Fruit fly (Drosophila melanogaster) whole organism, embryonic: ENCODE results near the gene CG33235.

Experiments used
- CG10147 ChIP-seq: fragments of 200-800 bp; sonication (Bioruptor generic); optimal IDR thresholded peaks from 2 replicates; lab custom pipeline; 2019; ENCODE audit warnings: missing biosample characterization, mild to moderate bottlenecking, missing genetic modification characterization, moderate library complexity
- CG1024 ChIP-seq: fragments of 200-800 bp; sonication (Bioruptor generic); IDR thresholded peaks from 2 replicates; pipeline ENCODE4 v1.3.6; 2022; ENCODE audit warnings: missing biosample characterization, missing genetic modification characterization
- CG10267 ChIP-seq: fragments of 200-800 bp; sonication (Bioruptor generic); optimal IDR thresholded peaks from 2 replicates; lab custom pipeline; 2018; ENCODE audit warnings: missing biosample characterization, mild to moderate bottlenecking, missing genetic modification characterization, moderate library complexity
- CG10654 ChIP-seq: fragments of 200-800 bp; sonication (Bioruptor generic); optimal IDR thresholded peaks from 2 replicates; lab custom pipeline; 2016; ENCODE audit warnings: missing biosample characterization, missing genetic modification characterization
- CG10979 ChIP-seq: fragments of 200-800 bp; sonication (Bioruptor generic); optimal IDR thresholded peaks from 2 replicates; lab custom pipeline; 2018; ENCODE audit warnings: missing biosample characterization, mild to moderate bottlenecking, missing genetic modification characterization, moderate library complexity
- CG11085 ChIP-seq: fragments of 200-800 bp; sonication (Bioruptor generic); IDR thresholded peaks from 2 replicates; pipeline ENCODE4 v1.3.6; 2022; ENCODE audit warnings: missing biosample characterization, missing genetic modification characterization
- CG11504 ChIP-seq: fragments of 200-800 bp; sonication (Bioruptor generic); optimal IDR thresholded peaks from 3 replicates; lab custom pipeline; 2019; ENCODE audit warnings: missing biosample characterization, mild to moderate bottlenecking, missing genetic modification characterization, moderate library complexity
- CG1603 ChIP-seq: fragments of 200-800 bp; sonication (Bioruptor generic); optimal IDR thresholded peaks from 2 replicates; lab custom pipeline; 2019; ENCODE audit warnings: missing biosample characterization, mild to moderate bottlenecking, missing genetic modification characterization, moderate library complexity
- CG17186 ChIP-seq: fragments of 200-800 bp; sonication (Bioruptor generic); optimal IDR thresholded peaks from 3 replicates; lab custom pipeline; 2017; ENCODE audit warnings: missing biosample characterization, missing genetic modification reagents, missing genetic modification characterization
- CG17361 ChIP-seq: fragments of 200-800 bp; sonication (Bioruptor generic); IDR thresholded peaks from 3 replicates; pipeline ENCODE4 v1.3.6; 2022; ENCODE audit warnings: missing biosample characterization, missing genetic modification characterization
- CG17568 ChIP-seq: fragments of 200-800 bp; sonication (Bioruptor generic); optimal IDR thresholded peaks from 2 replicates; lab custom pipeline; 2018; ENCODE audit warnings: missing biosample characterization, mild to moderate bottlenecking, missing genetic modification characterization, moderate library complexity
- CG18599 ChIP-seq: fragments of 200-800 bp; sonication (Bioruptor generic); optimal IDR thresholded peaks from 3 replicates; lab custom pipeline; 2017; ENCODE audit warnings: missing biosample characterization, missing genetic modification characterization, mild to moderate bottlenecking, moderate library complexity, missing genetic modification reagents
- CG2199 ChIP-seq: fragments of 200-800 bp; sonication (Bioruptor generic); IDR thresholded peaks from 3 replicates; pipeline ENCODE4 v1.3.6; 2022; ENCODE audit warnings: missing biosample characterization, missing genetic modification characterization
- CG3281 ChIP-seq: fragments of 200-800 bp; sonication (Bioruptor generic); optimal IDR thresholded peaks from 3 replicates; lab custom pipeline; 2017; ENCODE audit warnings: missing biosample characterization, mild to moderate bottlenecking, missing genetic modification characterization
- CG9932 ChIP-seq: fragments of 200-800 bp; sonication (Bioruptor generic); IDR thresholded peaks from 2 replicates; pipeline ENCODE4 v1.3.6; 2022; ENCODE audit warnings: missing biosample characterization, missing genetic modification characterization
- Dad ChIP-seq: fragments of 200-800 bp; sonication (Bioruptor generic); optimal IDR thresholded peaks from 3 replicates; lab custom pipeline; 2016; ENCODE audit warnings: missing biosample characterization, missing genetic modification characterization
- E2f2 ChIP-seq: fragments of 200-800 bp; sonication (Bioruptor generic); IDR thresholded peaks from 2 replicates; pipeline ENCODE4 v1.3.6; 2022; ENCODE audit warnings: missing biosample characterization, missing genetic modification characterization
- HLHmδ ChIP-seq: fragments of 200-800 bp; sonication (Bioruptor generic); optimal IDR thresholded peaks from 2 replicates; lab custom pipeline; 2018; ENCODE audit warnings: missing biosample characterization, mild to moderate bottlenecking, missing genetic modification characterization, moderate library complexity
- HmgZ ChIP-seq: fragments of 200-800 bp; sonication (Bioruptor generic); optimal IDR thresholded peaks from 2 replicates; lab custom pipeline; 2018; ENCODE audit warnings: missing biosample characterization, mild to moderate bottlenecking, missing genetic modification characterization
- Hr51 ChIP-seq, 2 experiments: fragments of 200-800 bp; sonication (Bioruptor generic); optimal IDR thresholded peaks; 2 replicates in 1 of 2; 3 replicates in 1 of 2; lab custom pipeline; 2016 to 2018; ENCODE audit warnings: missing biosample characterization in 2 of 2, missing genetic modification characterization in 2 of 2, mild to moderate bottlenecking in 1 of 2, moderate library complexity in 1 of 2
- Max ChIP-seq: fragments of 200-800 bp; sonication (Bioruptor generic); optimal IDR thresholded peaks from 2 replicates; lab custom pipeline; 2016; ENCODE audit warnings: missing biosample characterization, mild to moderate bottlenecking, missing genetic modification characterization
- Nf-YA ChIP-seq: fragments of 200-800 bp; sonication (Bioruptor generic); IDR thresholded peaks from 2 replicates; pipeline ENCODE4 v1.3.6; 2022; ENCODE audit warnings: missing biosample characterization, missing genetic modification characterization
- Oaz ChIP-seq: fragments of 200-800 bp; sonication (Bioruptor generic); IDR thresholded peaks from 2 replicates; pipeline ENCODE4 v1.3.6; 2022; ENCODE audit warnings: missing biosample characterization, missing genetic modification characterization
- Oli ChIP-seq: fragments of 200-800 bp; sonication (Bioruptor generic); optimal IDR thresholded peaks from 2 replicates; lab custom pipeline; 2018; ENCODE audit warnings: missing biosample characterization, mild to moderate bottlenecking, missing genetic modification characterization, moderate library complexity
- Scr ChIP-seq: fragments of 200-800 bp; sonication (Bioruptor generic); IDR thresholded peaks from 2 replicates; pipeline ENCODE4 v1.3.6; 2022; ENCODE audit warnings: missing biosample characterization, missing genetic modification characterization; ENCODE audit not compliant: partially characterized antibody
- Usf ChIP-seq: fragments of 200-800 bp; sonication (Bioruptor generic); optimal IDR thresholded peaks from 2 replicates; lab custom pipeline; 2017; ENCODE audit warnings: missing genotype, missing biosample characterization, missing genetic modification characterization
- Vsx1 ChIP-seq: fragments of 200-800 bp; sonication (Bioruptor generic); optimal IDR thresholded peaks from 2 replicates; lab custom pipeline; 2017; ENCODE audit warnings: missing biosample characterization, mild to moderate bottlenecking, missing genetic modification characterization, missing genetic modification reagents
- ab ChIP-seq: fragments of 200-800 bp; sonication (Bioruptor generic); optimal IDR thresholded peaks from 2 replicates; lab custom pipeline; 2016; ENCODE audit warnings: missing biosample characterization, missing genetic modification characterization
- ato ChIP-seq: fragments of 200-800 bp; sonication (Bioruptor generic); IDR thresholded peaks from 2 replicates; pipeline ENCODE4 v1.3.6; 2022; ENCODE audit warnings: missing biosample characterization, missing genetic modification characterization; ENCODE audit not compliant: partially characterized antibody
- cas ChIP-seq: fragments of 200-800 bp; sonication (Bioruptor generic); IDR thresholded peaks from 2 replicates; pipeline ENCODE4 v1.3.6; 2022; ENCODE audit warnings: missing biosample characterization, missing genetic modification characterization
- cg ChIP-seq: fragments of 200-800 bp; sonication (Bioruptor generic); optimal IDR thresholded peaks from 3 replicates; lab custom pipeline; 2019; ENCODE audit warnings: missing biosample characterization, mild to moderate bottlenecking, missing genetic modification characterization, moderate library complexity
- crp ChIP-seq, 2 experiments: fragments of 200-800 bp; sonication (Bioruptor generic); optimal IDR thresholded peaks; 2 replicates in 1 of 2; 3 replicates in 1 of 2; lab custom pipeline; 2017; ENCODE audit warnings: missing biosample characterization in 2 of 2, missing genetic modification characterization in 2 of 2, mild to moderate bottlenecking in 1 of 2, moderate library complexity in 1 of 2
- cwo ChIP-seq: fragments of 200-800 bp; sonication (Bioruptor generic); optimal IDR thresholded peaks from 3 replicates; lab custom pipeline; 2017; ENCODE audit warnings: missing biosample characterization, missing genetic modification characterization, mild to moderate bottlenecking, moderate library complexity, missing genetic modification reagents
- dan ChIP-seq: fragments of 200-800 bp; sonication (Bioruptor generic); IDR thresholded peaks from 2 replicates; pipeline ENCODE4 v1.3.6; 2022; ENCODE audit warnings: missing biosample characterization, missing genetic modification characterization
- dmrt99B ChIP-seq: fragments of 200-800 bp; sonication (Bioruptor generic); optimal IDR thresholded peaks from 2 replicates; lab custom pipeline; 2018; ENCODE audit warnings: missing biosample characterization, mild to moderate bottlenecking, missing genetic modification characterization, moderate library complexity
- dysf ChIP-seq: fragments of 200-800 bp; sonication (Bioruptor generic); IDR thresholded peaks from 3 replicates; pipeline ENCODE4 v1.3.6; 2022; ENCODE audit warnings: missing biosample characterization, missing genetic modification characterization
- exex ChIP-seq: fragments of 200-800 bp; sonication (Bioruptor generic); optimal IDR thresholded peaks from 4 replicates; lab custom pipeline; 2018; ENCODE audit warnings: missing biosample characterization, mild to moderate bottlenecking, missing genetic modification characterization, moderate library complexity
- fd102C ChIP-seq: fragments of 200-800 bp; sonication (Bioruptor generic); optimal IDR thresholded peaks from 2 replicates; lab custom pipeline; 2018; ENCODE audit warnings: missing biosample characterization, mild to moderate bottlenecking, missing genetic modification characterization, moderate library complexity
- fd96Cb ChIP-seq: fragments of 200-800 bp; sonication (Bioruptor generic); optimal IDR thresholded peaks from 2 replicates; lab custom pipeline; 2018; ENCODE audit warnings: missing biosample characterization, mild to moderate bottlenecking, missing genetic modification characterization, moderate library complexity
- gem ChIP-seq: fragments of 200-800 bp; sonication (Bioruptor generic); optimal IDR thresholded peaks from 2 replicates; lab custom pipeline; 2019; ENCODE audit warnings: missing biosample characterization, mild to moderate bottlenecking, missing genetic modification characterization, moderate library complexity
- hbn ChIP-seq: fragments of 200-800 bp; sonication (Bioruptor generic); IDR thresholded peaks from 2 replicates; pipeline ENCODE4 v1.3.6; 2022; ENCODE audit warnings: missing biosample characterization, missing genetic modification characterization; ENCODE audit not compliant: partially characterized antibody
- ind ChIP-seq: fragments of 200-800 bp; sonication (Bioruptor generic); optimal IDR thresholded peaks from 3 replicates; lab custom pipeline; 2016; ENCODE audit warnings: missing biosample characterization, missing genetic modification characterization
- lmd ChIP-seq: fragments of 200-800 bp; sonication (Bioruptor generic); IDR thresholded peaks from 2 replicates; pipeline ENCODE4 v1.3.6; 2022; ENCODE audit warnings: missing biosample characterization, missing genetic modification characterization
- pnt ChIP-seq: fragments of 200-800 bp; sonication (Bioruptor generic); optimal IDR thresholded peaks from 3 replicates; lab custom pipeline; 2016; ENCODE audit warnings: missing biosample characterization, missing genetic modification characterization
- prd ChIP-seq, 3 experiments: fragments of >200 bp in 2 of 3; fragments of 200-800 bp in 1 of 3; sonication (Bioruptor generic) in 1 of 3; optimal IDR thresholded peaks in 2 of 3; IDR thresholded peaks in 1 of 3; 2 replicates in 2 of 3; 3 replicates in 1 of 3; pipeline versions ENCODE4 v1.3.6 to Lab custom; 2017 to 2022; ENCODE audit warnings: missing biosample characterization in 1 of 3, missing genetic modification characterization in 1 of 3
- pum ChIP-seq: fragments of 200-800 bp; sonication (Bioruptor generic); optimal IDR thresholded peaks from 2 replicates; lab custom pipeline; 2016; ENCODE audit warnings: missing biosample characterization, missing genetic modification characterization
- repo ChIP-seq: fragments of 200-800 bp; sonication (Bioruptor generic); optimal IDR thresholded peaks from 2 replicates; lab custom pipeline; 2016; ENCODE audit warnings: missing biosample characterization, missing genetic modification characterization
- tio ChIP-seq: fragments of 200-800 bp; sonication (Bioruptor generic); optimal IDR thresholded peaks from 2 replicates; lab custom pipeline; 2017; ENCODE audit warnings: missing biosample characterization, missing genetic modification characterization, inconsistent platforms
- tup ChIP-seq: fragments of 200-800 bp; sonication (Bioruptor generic); optimal IDR thresholded peaks from 2 replicates; lab custom pipeline; 2016; ENCODE audit warnings: missing biosample characterization, mild to moderate bottlenecking, missing genetic modification characterization, moderate library complexity

CG33235 gene

dm6 chrX:11468304-11468703 lies 23.1 kb downstream of the CG33235 start (continued):
- TF ChIP-seq cas: peak; percentile 20; the same call in 1 of the 2 replicates
- no peak for TF ChIP-seq pnt (GFP tag; lab: Kevin White, UChicago)
- TF ChIP-seq CG18599: peak; percentile 27
- no peak for TF ChIP-seq pum
- TF ChIP-seq dmrt99B (tag; lab: Kevin White, UChicago): peak; percentile 15
- no peak for TF ChIP-seq fd102C
- no peak for TF ChIP-seq exex (tag; lab: Kevin White, UChicago)
- TF ChIP-seq CG1024 (GFP tag; lab: Robert Waterston, UW): no peak
- no peak for TF ChIP-seq Oaz (GFP tag; lab: Robert Waterston, UW)
- peak; percentile 37 for TF ChIP-seq lmd (GFP tag; lab: Robert Waterston, UW)
- TF ChIP-seq tup (GFP tag; lab: Kevin White, UChicago): no peak
- no peak for TF ChIP-seq HLHmδ (GFP tag; lab: Kevin White, UChicago)
- 0 out of 2 replicates have a peak, but pooled peaks have one; percentile 24 for TF ChIP-seq Nf-YA (GFP tag; lab: Robert Waterston, UW)
- no peak for TF ChIP-seq CG17186 (GFP tag; lab: Kevin White, UChicago)
- TF ChIP-seq fd96Cb (tag; lab: Kevin White, UChicago): no peak
- TF ChIP-seq ato (GFP tag; lab: Robert Waterston, UW): no peak
- TF ChIP-seq crp (GFP tag; optimal IDR thresholded peaks at IDR 0.05; lab: Kevin White, UChicago): no peak
- no peak for TF ChIP-seq cg (GFP tag; lab: Kevin White, UChicago)
- no peak for TF ChIP-seq CG17568
- TF ChIP-seq hbn (GFP tag; lab: Robert Waterston, UW): 0 out of 2 replicates have a peak, but pooled peaks have one; percentile 23
- TF ChIP-seq CG9932: peak; percentile 43
- TF ChIP-seq ind (GFP tag; lab: Kevin White, UChicago): no peak
- TF ChIP-seq CG10147 (GFP tag; lab: Kevin White, UChicago): no peak
- no peak for TF ChIP-seq Vsx1 (GFP tag; lab: Kevin White, UChicago)
- no peak for TF ChIP-seq ab (GFP tag; lab: Kevin White, UChicago)
- TF ChIP-seq Scr: peak; percentile 49
- peak in 1 of 2 experiments; percentile 3 for TF ChIP-seq Hr51 (GFP tag; optimal IDR thresholded peaks at IDR 0.05; lab: Kevin White, UChicago)
- no peak for TF ChIP-seq prd (optimal IDR thresholded peaks at IDR 0.05; lab: Kevin White, UChicago)
- TF ChIP-seq prd (GFP tag; IDR thresholded peaks at IDR 0.05; lab: Robert Waterston, UW): peak; percentile 56; the same call in 2 of the 3 replicates
- TF ChIP-seq cwo (GFP tag; lab: Kevin White, UChicago): no peak
- TF ChIP-seq Usf: no peak
- TF ChIP-seq CG10654: no peak
- 0 out of 3 replicates have a peak, but pooled peaks have one; percentile 16 for TF ChIP-seq CG17361 (GFP tag; lab: Robert Waterston, UW)
- no peak for TF ChIP-seq CG10979 (tag; lab: Kevin White, UChicago)
- no peak for TF ChIP-seq Oli (tag; lab: Kevin White, UChicago)
- TF ChIP-seq repo (GFP tag; lab: Kevin White, UChicago): no peak
- peak; percentile 33 for TF ChIP-seq CG11504
- no peak for TF ChIP-seq CG1603 (tag; lab: Kevin White, UChicago)
- no peak for TF ChIP-seq Dad (GFP tag; lab: Kevin White, UChicago)
- peak; percentile 34; the same call in 2 of the 3 replicates for TF ChIP-seq dysf
- TF ChIP-seq dan (GFP tag; lab: Robert Waterston, UW): no peak
- TF ChIP-seq gem (tag; lab: Kevin White, UChicago): peak; percentile 16
- TF ChIP-seq CG11085 (GFP tag; lab: Robert Waterston, UW): no peak
- no peak for TF ChIP-seq HmgZ (tag; lab: Kevin White, UChicago)
- TF ChIP-seq tio: no peak
- TF ChIP-seq Max (GFP tag; lab: Kevin White, UChicago): no peak
- TF ChIP-seq CG2199: no peak
- TF ChIP-seq E2f2 (GFP tag; lab: Robert Waterston, UW): peak; percentile 23; the same call in 1 of the 2 replicates
- TF ChIP-seq CG3281: no peak
- TF ChIP-seq CG10267 (tag; lab: Kevin White, UChicago): no peak
